Worm (Caenorhabditis elegans) whole organism, young adult: Measurements from ENCODE around the gene glb-30.

ENCODE experiments used
- B0035.1 ChIP-seq: sonication (generic microtip); optimal IDR thresholded peaks from 2 replicates; lab custom pipeline; 2016; ENCODE audit warnings: missing genetic modification characterization, mild to moderate bottlenecking, missing compliant biosample characterization, missing genotype, missing genetic modification reagents
- B0261.1 ChIP-seq: sonication (generic microtip); optimal IDR thresholded peaks from 2 replicates; lab custom pipeline; 2016; ENCODE audit warnings: mild to moderate bottlenecking, missing genetic modification characterization, moderate library complexity, missing compliant biosample characterization
- F22D6.2 ChIP-seq: sonication (generic microtip); optimal IDR thresholded peaks from 2 replicates; lab custom pipeline; 2016; ENCODE audit warnings: mild to moderate bottlenecking, missing genetic modification characterization, missing compliant biosample characterization
- F33H1.4 ChIP-seq: fragments of 200-800 bp; sonication (Bioruptor generic); IDR thresholded peaks from 2 replicates; pipeline ENCODE4 v1.3.6; 2022; ENCODE audit warnings: missing genetic modification reagents, missing genetic modification characterization, missing compliant biosample characterization
- F37B4.10 ChIP-seq: fragments of 200-800 bp; sonication (Bioruptor generic); IDR thresholded peaks from 2 replicates; pipeline ENCODE4 v1.3.6; 2022; ENCODE audit warnings: missing genetic modification characterization, missing compliant biosample characterization
- F57A8.1 ChIP-seq: fragments of 200-800 bp; sonication (Bioruptor generic); optimal IDR thresholded peaks from 2 replicates; lab custom pipeline; 2018; ENCODE audit warnings: mild to moderate bottlenecking, missing genetic modification characterization, moderate library complexity, missing compliant biosample characterization
- T26A5.8 ChIP-seq: sonication (generic microtip); optimal IDR thresholded peaks from 2 replicates; lab custom pipeline; 2016; ENCODE audit warnings: missing genetic modification characterization, missing compliant biosample characterization
- Y53F4B.3 ChIP-seq: fragments of 200-800 bp; sonication (Bioruptor generic); IDR thresholded peaks from 2 replicates; pipeline ENCODE4 v1.3.6; 2022; ENCODE audit warnings: missing genetic modification reagents, missing genetic modification characterization, missing compliant biosample characterization
- Y56A3A.18 ChIP-seq: fragments of 200-800 bp; sonication (Bioruptor generic); IDR thresholded peaks from 2 replicates; pipeline ENCODE4 v1.3.6; 2022; ENCODE audit warnings: missing genetic modification reagents, missing genetic modification characterization, missing compliant biosample characterization
- Y67H2A.10 ChIP-seq: fragments of 200-800 bp; sonication (Bioruptor generic); conservative IDR thresholded peaks from 2 replicates; pipeline ENCODE4 v1.3.6; 2022; ENCODE audit warnings: missing genetic modification reagents, missing genetic modification characterization, missing compliant biosample characterization
- atf-7 ChIP-seq: sonication (generic microtip); optimal IDR thresholded peaks from 2 replicates; lab custom pipeline; 2017; ENCODE audit warnings: mild to moderate bottlenecking, missing genetic modification characterization, missing compliant biosample characterization
- athp-1 ChIP-seq: sonication (generic microtip); optimal IDR thresholded peaks from 2 replicates; lab custom pipeline; 2017; ENCODE audit warnings: mild to moderate bottlenecking, missing genetic modification characterization, missing compliant biosample characterization
- attf-6 ChIP-seq: fragments of 200-800 bp; sonication (Bioruptor generic); IDR thresholded peaks from 2 replicates; pipeline ENCODE4 v1.3.6; 2022; ENCODE audit warnings: missing genetic modification reagents, missing genetic modification characterization, missing compliant biosample characterization
- cebp-1 ChIP-seq, 2 experiments: fragments of 200-800 bp in 1 of 2; sonication (Bioruptor generic) in 1 of 2; sonication (generic microtip) in 1 of 2; IDR thresholded peaks in 1 of 2; optimal IDR thresholded peaks in 1 of 2; 2 replicates each; pipeline versions ENCODE4 v1.3.6 to Lab custom; 2017 to 2022; ENCODE audit warnings: missing compliant biosample characterization in 2 of 2, missing genetic modification characterization in 2 of 2, mild to moderate bottlenecking in 1 of 2, missing genetic modification reagents in 1 of 2, moderate library complexity in 1 of 2
- cebp-2 ChIP-seq: fragments of 200-800 bp; sonication (Bioruptor generic); IDR thresholded peaks from 2 replicates; pipeline ENCODE4 v1.3.6; 2022; ENCODE audit warnings: missing genetic modification characterization, missing compliant biosample characterization
- ceh-27 ChIP-seq: fragments of 200-800 bp; sonication (Bioruptor generic); optimal IDR thresholded peaks from 2 replicates; lab custom pipeline; 2018; ENCODE audit warnings: mild to moderate bottlenecking, missing genetic modification characterization, moderate library complexity, missing compliant biosample characterization
- ceh-58 ChIP-seq: fragments of 200-800 bp; sonication (Bioruptor generic); IDR thresholded peaks from 2 replicates; pipeline ENCODE4 v1.3.6; 2022; ENCODE audit warnings: missing genetic modification characterization, missing compliant biosample characterization
- dox-1 ChIP-seq: fragments of 200-800 bp; sonication (Bioruptor generic); IDR thresholded peaks from 2 replicates; pipeline ENCODE4 v1.3.6; 2022; ENCODE audit warnings: missing genetic modification reagents, missing genetic modification characterization, missing compliant biosample characterization
- egl-44 ChIP-seq: fragments of 200-800 bp; sonication (Bioruptor generic); IDR thresholded peaks from 2 replicates; pipeline ENCODE4 v1.3.6; 2022; ENCODE audit warnings: missing genetic modification reagents, missing genetic modification characterization, missing compliant biosample characterization
- hmg-1.2 ChIP-seq: fragments of 200-800 bp; sonication (Bioruptor generic); IDR thresholded peaks from 2 replicates; pipeline ENCODE4 v1.3.6; 2022; ENCODE audit warnings: missing genetic modification reagents, missing genetic modification characterization, missing compliant biosample characterization
- hrde-1 ChIP-seq: sonication (generic microtip); optimal IDR thresholded peaks from 2 replicates; lab custom pipeline; 2016; ENCODE audit warnings: missing genetic modification characterization, mild to moderate bottlenecking, missing compliant biosample characterization, moderate library complexity, missing genotype, missing genetic modification reagents, borderline replicate concordance
- lin-54 ChIP-seq: fragments of 200-800 bp; sonication (Bioruptor generic); optimal IDR thresholded peaks from 2 replicates; lab custom pipeline; 2018; ENCODE audit warnings: mild to moderate bottlenecking, missing genetic modification characterization, missing compliant biosample characterization
- madf-8 ChIP-seq: fragments of 200-800 bp; sonication (Bioruptor generic); conservative IDR thresholded peaks from 2 replicates; pipeline ENCODE4 v1.3.6; 2022; ENCODE audit warnings: missing genetic modification reagents, missing genetic modification characterization, missing compliant biosample characterization
- mel-28 ChIP-seq: sonication (generic microtip); optimal IDR thresholded peaks from 2 replicates; lab custom pipeline; 2016; ENCODE audit warnings: borderline replicate concordance, mild to moderate bottlenecking, missing genetic modification characterization, missing compliant biosample characterization
- mxl-1 ChIP-seq: sonication (generic microtip); optimal IDR thresholded peaks from 2 replicates; lab custom pipeline; 2016; ENCODE audit warnings: missing genetic modification characterization, missing compliant biosample characterization
- nhr-80 ChIP-seq: sonication (generic microtip); optimal IDR thresholded peaks from 2 replicates; lab custom pipeline; 2016; ENCODE audit warnings: missing genetic modification characterization, missing compliant biosample characterization
- pha-4 ChIP-seq: fragments of 150-350 bp; sonication (generic microtip); optimal IDR thresholded peaks from 2 replicates; lab custom pipeline; 2014; ENCODE audit warnings: missing biosample characterization, missing genetic modification reagents, missing genetic modification characterization
- snpc-3.4 ChIP-seq: sonication (generic microtip); optimal IDR thresholded peaks from 2 replicates; lab custom pipeline; 2017; ENCODE audit warnings: missing genetic modification characterization, mild to moderate bottlenecking, missing compliant biosample characterization, antibody characterized with exemption, moderate library complexity, missing genotype, missing genetic modification reagents
- snpc-4 ChIP-seq, 5 experiments: fragments of 150-350 bp in 1 of 5; sonication (generic microtip) in 4 of 5; optimal IDR thresholded peaks; 2 replicates each; lab custom pipeline; 2014 to 2018; ENCODE audit warnings: missing genetic modification characterization in 5 of 5, missing biosample characterization in 3 of 5, antibody characterized with exemption in 2 of 5, mild to moderate bottlenecking in 2 of 5, missing compliant biosample characterization in 2 of 5, missing genotype in 2 of 5, moderate library complexity in 2 of 5, missing genetic modification reagents in 1 of 5
- somi-1 ChIP-seq: fragments of 200-800 bp; sonication (Bioruptor generic); optimal IDR thresholded peaks from 2 replicates; lab custom pipeline; 2018; ENCODE audit warnings: mild to moderate bottlenecking, missing genetic modification characterization, missing compliant biosample characterization
- sptf-2 ChIP-seq: fragments of 200-800 bp; sonication (Bioruptor generic); optimal IDR thresholded peaks from 2 replicates; lab custom pipeline; 2018; ENCODE audit warnings: mild to moderate bottlenecking, missing genetic modification characterization, missing compliant biosample characterization
- tlf-1 ChIP-seq: fragments of 200-800 bp; sonication (Bioruptor generic); optimal IDR thresholded peaks from 2 replicates; lab custom pipeline; 2018; ENCODE audit warnings: mild to moderate bottlenecking, missing genetic modification characterization, missing compliant biosample characterization
- xnd-1 ChIP-seq: sonication (generic microtip); optimal IDR thresholded peaks from 2 replicates; lab custom pipeline; 2016; ENCODE audit warnings: missing genotype, missing genetic modification reagents, missing genetic modification characterization, missing compliant biosample characterization

The glb-30 gene

DNA sequence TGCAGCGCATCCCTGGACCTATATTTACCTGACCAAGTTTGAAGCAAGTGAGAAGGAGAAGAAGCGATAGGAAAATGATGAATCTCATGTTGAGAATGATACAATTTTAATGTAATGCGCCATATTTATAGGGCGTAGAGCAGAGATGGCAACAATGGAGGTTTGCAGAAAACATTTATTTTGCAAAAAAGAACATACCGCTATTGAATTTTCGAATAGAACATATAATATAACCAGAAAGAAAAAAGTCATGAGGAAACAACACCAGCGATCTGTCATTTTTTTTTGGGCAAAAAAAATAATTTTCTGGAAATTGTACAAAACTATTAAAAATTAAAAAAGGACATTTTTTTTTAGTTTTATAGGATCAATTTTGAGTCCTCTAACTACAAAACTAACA is 33.9 kb upstream of the glb-30 start, which contains the start of gene spex-3:
Gene spex-3 (minus strand): TSS at position 101 of the 400 bp plus-strand sequence.
- no peak for TF ChIP-seq T26A5.8 (tag; lab: Kevin White, UChicago)
- no peak for TF ChIP-seq lin-54 (GFP tag; lab: Kevin White, UChicago)
- TF ChIP-seq F33H1.4 (GFP tag; lab: Robert Waterston, UW), result no peak
- TF ChIP-seq atf-7 (tag; lab: Kevin White, UChicago), result no peak
- TF ChIP-seq egl-44, result no peak
- TF ChIP-seq hmg-1.2, result no peak

- peak; percentile 35; the same call in 1 of the 2 replicates for TF ChIP-seq cebp-1 (GFP tag; IDR thresholded peaks at IDR 0.05; lab: Robert Waterston, UW)
- peak; percentile 57 for TF ChIP-seq cebp-1 (tag; optimal IDR thresholded peaks at IDR 0.05; lab: Kevin White, UChicago)
- TF ChIP-seq nhr-80 (tag; lab: Kevin White, UChicago), result peak; percentile 71
- no peak for TF ChIP-seq lin-54 (GFP tag; lab: Kevin White, UChicago)
- TF ChIP-seq F37B4.10 (GFP tag; lab: Robert Waterston, UW), result 0 out of 2 replicates have a peak, but pooled peaks have one; percentile 37
Measured at ce11 chrIII:1698842-1699241, 30.4 kb upstream of the glb-30 start, which contains the start of gene fbxa-74. TSS of gene fbxa-74 (minus strand) at chrIII:1698986.

ce11 chrIII:1695006-1695405 is 26.6 kb upstream of the glb-30 start, which contains the start of gene srd-64:
TSS of gene srd-64 (minus strand) at chrIII:1695106.
- TF ChIP-seq Y53F4B.3 (no peak), pha-4 (tag; lab: Kevin White, UChicago) (no peak), egl-44 (no peak), F57A8.1 (GFP tag; lab: Kevin White, UChicago) (no peak), dox-1 (GFP tag; lab: Robert Waterston, UW) (no peak), mxl-1 (tag; lab: Kevin White, UChicago) (no peak), ceh-27 (GFP tag; lab: Kevin White, UChicago) (no peak), athp-1 (no peak), cebp-2 (no peak), madf-8 (no peak), F22D6.2 (tag; lab: Kevin White, UChicago) (no peak), xnd-1 (tag; lab: Kevin White, UChicago) (no peak), ceh-58 (no peak)

- TF ChIP-seq hrde-1 (tag; lab: Kevin White, UChicago) (no peak), F57A8.1 (GFP tag; lab: Kevin White, UChicago) (no peak), tlf-1 (GFP tag; lab: Kevin White, UChicago) (no peak), sptf-2 (no peak), snpc-4 (GFP tag; optimal IDR thresholded peaks at IDR 0.05; lab: Kevin White, UChicago) (no peak), snpc-4 (tag; optimal IDR thresholded peaks at IDR 0.05; lab: Kevin White, UChicago) (no peak), B0035.1 (no peak), mel-28 (tag; lab: Kevin White, UChicago) (no peak), Y67H2A.10 (GFP tag; lab: Robert Waterston, UW) (no peak), somi-1 (GFP tag; lab: Kevin White, UChicago) (no peak), snpc-3.4 (tag; lab: Kevin White, UChicago) (no peak), Y56A3A.18 (no peak), B0261.1 (tag; lab: Kevin White, UChicago) (no peak), attf-6 (no peak)
Measured at ce11 chrIII:1689927-1690326, 21.5 kb upstream of the glb-30 start, which contains the start of gene Y22D7AR.14. TSS of gene Y22D7AR.14 (minus strand) at chrIII:1690027.
